Fruit fly (Drosophila melanogaster) whole organism, embryonic: ENCODE results near the gene wit.

Source experiments
- Bdp1 ChIP-seq: fragments of 200-800 bp; sonication (Bioruptor generic); optimal IDR thresholded peaks from 3 replicates; lab custom pipeline; 2016; ENCODE audit warnings: missing biosample characterization, missing genetic modification characterization
- Bgb ChIP-seq: fragments of 200-800 bp; sonication (Bioruptor generic); IDR thresholded peaks from 2 replicates; pipeline ENCODE4 v1.3.6; 2022; ENCODE audit warnings: missing biosample characterization, missing genetic modification characterization; ENCODE audit not compliant: partially characterized antibody
- C15 ChIP-seq: fragments of 200-800 bp; sonication (Bioruptor generic); IDR thresholded peaks from 3 replicates; pipeline ENCODE4 v1.3.6; 2022; ENCODE audit warnings: missing biosample characterization, missing genetic modification characterization
- CG11456 ChIP-seq: fragments of 200-800 bp; sonication (Bioruptor generic); IDR thresholded peaks from 3 replicates; pipeline ENCODE4 v1.3.6; 2022; ENCODE audit warnings: missing biosample characterization, missing genetic modification characterization
- CG11560 ChIP-seq: fragments of 200-800 bp; sonication (Bioruptor generic); IDR thresholded peaks from 3 replicates; pipeline ENCODE4 v1.3.6; 2022; ENCODE audit warnings: missing biosample characterization, missing genetic modification characterization
- CG12659 ChIP-seq: fragments of 200-800 bp; sonication (Bioruptor generic); optimal IDR thresholded peaks from 3 replicates; lab custom pipeline; 2017; ENCODE audit warnings: mild to moderate bottlenecking, missing biosample characterization, missing genetic modification reagents, missing genetic modification characterization
- CG13424 ChIP-seq: fragments of 200-800 bp; sonication (Bioruptor generic); optimal IDR thresholded peaks from 2 replicates; lab custom pipeline; 2019; ENCODE audit warnings: missing biosample characterization, mild to moderate bottlenecking, missing genetic modification characterization, moderate library complexity
- CG15073 ChIP-seq: fragments of 200-800 bp; sonication (Bioruptor generic); optimal IDR thresholded peaks from 2 replicates; lab custom pipeline; 2016; ENCODE audit warnings: missing biosample characterization, missing genetic modification characterization
- CG15269 ChIP-seq: fragments of 200-800 bp; sonication (Bioruptor generic); optimal IDR thresholded peaks from 2 replicates; lab custom pipeline; 2018; ENCODE audit warnings: missing biosample characterization, mild to moderate bottlenecking, missing genetic modification characterization, moderate library complexity
- CG18262 ChIP-seq: fragments of 200-800 bp; optimal IDR thresholded peaks from 3 replicates; lab custom pipeline; 2019; ENCODE audit warnings: missing biosample characterization, mild to moderate bottlenecking, missing genetic modification characterization, moderate library complexity
- CG31388 ChIP-seq: fragments of 200-800 bp; sonication (Bioruptor generic); optimal IDR thresholded peaks from 2 replicates; lab custom pipeline; 2016; ENCODE audit warnings: missing biosample characterization, missing genetic modification characterization
- CG3163 ChIP-seq: fragments of 200-800 bp; sonication (Bioruptor generic); optimal IDR thresholded peaks from 3 replicates; lab custom pipeline; 2016; ENCODE audit warnings: missing biosample characterization, missing genetic modification characterization
- Dll ChIP-seq: fragments of 200-800 bp; sonication (Bioruptor generic); IDR thresholded peaks from 4 replicates; pipeline ENCODE4 v1.3.6; 2022; ENCODE audit warnings: missing biosample characterization, missing genetic modification characterization; ENCODE audit not compliant: partially characterized antibody
- Hey ChIP-seq: fragments of 200-800 bp; sonication (Bioruptor generic); optimal IDR thresholded peaks from 3 replicates; lab custom pipeline; 2018; ENCODE audit warnings: missing biosample characterization, mild to moderate bottlenecking, missing genetic modification characterization
- Hr3 ChIP-seq: fragments of 200-800 bp; sonication (Bioruptor generic); optimal IDR thresholded peaks from 3 replicates; lab custom pipeline; 2016; ENCODE audit warnings: missing biosample characterization, missing genetic modification characterization
- Jarid2 ChIP-seq: fragments of 200-800 bp; sonication (Bioruptor generic); optimal IDR thresholded peaks from 3 replicates; lab custom pipeline; 2017; ENCODE audit warnings: mild to moderate bottlenecking, missing biosample characterization, missing genetic modification reagents, missing genetic modification characterization
- Med ChIP-seq: fragments of 200-800 bp; sonication (Bioruptor generic); peaks from one replicate; lab custom pipeline; 2016; ENCODE audit warnings: missing biosample characterization, missing genetic modification characterization, mild to moderate bottlenecking, inconsistent platforms, moderate library complexity
- Oaz ChIP-seq: fragments of 200-800 bp; sonication (Bioruptor generic); IDR thresholded peaks from 2 replicates; pipeline ENCODE4 v1.3.6; 2022; ENCODE audit warnings: missing biosample characterization, missing genetic modification characterization
- Trl ChIP-seq, 3 experiments: fragments of >200 bp in 2 of 3; fragments of 200-800 bp in 1 of 3; sonication (Bioruptor generic) in 1 of 3; optimal IDR thresholded peaks; 2 replicates in 1 of 3; 3 replicates in 2 of 3; lab custom pipeline; 2016 to 2017; ENCODE audit warnings: missing biosample characterization in 1 of 3, missing genetic modification characterization in 1 of 3
- abd-A ChIP-seq: fragments of 200-800 bp; sonication (Bioruptor generic); optimal IDR thresholded peaks from 3 replicates; lab custom pipeline; 2019; ENCODE audit warnings: missing biosample characterization, mild to moderate bottlenecking, missing genetic modification characterization, moderate library complexity
- bowl ChIP-seq: fragments of 200-800 bp; sonication (Bioruptor generic); IDR thresholded peaks from 2 replicates; pipeline ENCODE4 v1.3.6; 2022; ENCODE audit warnings: missing biosample characterization, missing genetic modification characterization
- cg ChIP-seq: fragments of 200-800 bp; sonication (Bioruptor generic); optimal IDR thresholded peaks from 3 replicates; lab custom pipeline; 2019; ENCODE audit warnings: missing biosample characterization, mild to moderate bottlenecking, missing genetic modification characterization, moderate library complexity
- ci ChIP-seq: fragments of 200-800 bp; sonication (Bioruptor generic); IDR thresholded peaks from 3 replicates; pipeline ENCODE4 v1.3.6; 2022; ENCODE audit warnings: missing biosample characterization, missing genetic modification characterization
- crc ChIP-seq: fragments of 200-800 bp; sonication (Bioruptor generic); optimal IDR thresholded peaks from 2 replicates; lab custom pipeline; 2016; ENCODE audit warnings: missing biosample characterization, missing genetic modification characterization
- croc ChIP-seq: fragments of 200-800 bp; sonication (Bioruptor generic); conservative IDR thresholded peaks from 3 replicates; pipeline ENCODE4 v1.3.6; 2022; ENCODE audit warnings: missing biosample characterization, missing genetic modification characterization
- crol ChIP-seq: fragments of 200-800 bp; sonication (Bioruptor generic); IDR thresholded peaks from 2 replicates; pipeline ENCODE4 v1.3.6; 2022; ENCODE audit warnings: missing biosample characterization, missing genetic modification characterization
- grn ChIP-seq: fragments of 200-800 bp; sonication (Bioruptor generic); optimal IDR thresholded peaks from 3 replicates; lab custom pipeline; 2017; ENCODE audit warnings: missing biosample characterization, missing genetic modification characterization
- kni ChIP-seq: fragments of 200-800 bp; sonication (Bioruptor generic); optimal IDR thresholded peaks from 3 replicates; lab custom pipeline; 2017; ENCODE audit warnings: mild to moderate bottlenecking, missing biosample characterization, missing genetic modification reagents, missing genetic modification characterization
- lov ChIP-seq, 2 experiments: fragments of 200-800 bp in 1 of 2; fragments of >200 bp in 1 of 2; sonication (Bioruptor generic) in 1 of 2; IDR thresholded peaks in 1 of 2; optimal IDR thresholded peaks in 1 of 2; 2 replicates in 1 of 2; 3 replicates in 1 of 2; pipeline versions ENCODE4 v1.3.6 to Lab custom; 2017 to 2022; ENCODE audit warnings: missing biosample characterization in 1 of 2, missing genetic modification characterization in 1 of 2
- mam ChIP-seq: fragments of 200-800 bp; sonication (Bioruptor generic); optimal IDR thresholded peaks from 3 replicates; lab custom pipeline; 2016; ENCODE audit warnings: missing biosample characterization, missing genetic modification characterization
- mirr ChIP-seq: fragments of 200-800 bp; sonication (Bioruptor generic); optimal IDR thresholded peaks from 3 replicates; lab custom pipeline; 2018; ENCODE audit warnings: missing biosample characterization, mild to moderate bottlenecking, missing genetic modification characterization
- nerfin-1 ChIP-seq: fragments of 200-800 bp; sonication (Bioruptor generic); optimal IDR thresholded peaks from 3 replicates; lab custom pipeline; 2019; ENCODE audit warnings: missing biosample characterization, mild to moderate bottlenecking, missing genetic modification characterization, moderate library complexity
- oc ChIP-seq: fragments of 200-800 bp; sonication (Bioruptor generic); optimal IDR thresholded peaks from 2 replicates; lab custom pipeline; 2018; ENCODE audit warnings: missing biosample characterization, mild to moderate bottlenecking, missing genetic modification characterization, moderate library complexity
- onecut ChIP-seq: fragments of 200-800 bp; sonication (Bioruptor generic); IDR thresholded peaks from 2 replicates; pipeline ENCODE4 v1.3.6; 2022; ENCODE audit warnings: missing biosample characterization, missing genetic modification characterization
- org-1 ChIP-seq: fragments of 200-800 bp; sonication (Bioruptor generic); optimal IDR thresholded peaks from 2 replicates; lab custom pipeline; 2017; ENCODE audit warnings: missing biosample characterization, missing genetic modification characterization
- pros ChIP-seq: fragments of 200-800 bp; sonication (Bioruptor generic); optimal IDR thresholded peaks from 3 replicates; lab custom pipeline; 2019; ENCODE audit warnings: missing biosample characterization, mild to moderate bottlenecking, missing genetic modification characterization, moderate library complexity
- run ChIP-seq: fragments of 200-800 bp; sonication (Bioruptor generic); optimal IDR thresholded peaks from 3 replicates; lab custom pipeline; 2018; ENCODE audit warnings: missing biosample characterization, mild to moderate bottlenecking, missing genetic modification characterization
- sd ChIP-seq: fragments of 200-800 bp; sonication (Bioruptor generic); optimal IDR thresholded peaks from 3 replicates; lab custom pipeline; 2018; ENCODE audit warnings: missing biosample characterization, mild to moderate bottlenecking, missing genetic modification characterization, moderate library complexity
- sens ChIP-seq: fragments of 200-800 bp; sonication (Bioruptor generic); peaks from one replicate; lab custom pipeline; 2016; ENCODE audit warnings: missing biosample characterization, missing genetic modification characterization
- seq ChIP-seq: fragments of 200-800 bp; sonication (Bioruptor generic); IDR thresholded peaks from 2 replicates; pipeline ENCODE4 v1.3.6; 2022; ENCODE audit warnings: missing biosample characterization, missing genetic modification characterization
- shn ChIP-seq: fragments of 200-800 bp; sonication (Bioruptor generic); optimal IDR thresholded peaks from 3 replicates; lab custom pipeline; 2016; ENCODE audit warnings: missing biosample characterization, missing genetic modification characterization
- sim ChIP-seq: fragments of 200-800 bp; sonication (Bioruptor generic); IDR thresholded peaks from 2 replicates; pipeline ENCODE4 v1.3.6; 2022; ENCODE audit warnings: missing biosample characterization, missing genetic modification characterization
- slou ChIP-seq: fragments of 200-800 bp; sonication (Bioruptor generic); optimal IDR thresholded peaks from 3 replicates; lab custom pipeline; 2016; ENCODE audit warnings: missing biosample characterization, missing genetic modification characterization
- so ChIP-seq: fragments of 200-800 bp; sonication (Bioruptor generic); IDR thresholded peaks from 3 replicates; pipeline ENCODE4 v1.3.6; 2022; ENCODE audit warnings: missing biosample characterization, missing genetic modification characterization
- sob ChIP-seq: fragments of 200-800 bp; sonication (Bioruptor generic); IDR thresholded peaks from 2 replicates; pipeline ENCODE4 v1.3.6; 2022; ENCODE audit warnings: missing biosample characterization, missing genetic modification characterization
- sqz ChIP-seq: fragments of 200-800 bp; sonication (Bioruptor generic); optimal IDR thresholded peaks from 3 replicates; lab custom pipeline; 2018; ENCODE audit warnings: missing biosample characterization, mild to moderate bottlenecking, missing genetic modification characterization
- sr ChIP-seq: fragments of 200-800 bp; sonication (Bioruptor generic); IDR thresholded peaks from 3 replicates; pipeline ENCODE4 v1.3.6; 2022; ENCODE audit warnings: missing biosample characterization, missing genetic modification characterization
- vnd ChIP-seq: fragments of 200-800 bp; sonication (Bioruptor generic); IDR thresholded peaks from 3 replicates; pipeline ENCODE4 v1.3.6; 2022; ENCODE audit warnings: missing biosample characterization, missing genetic modification characterization; ENCODE audit not compliant: partially characterized antibody
- zen2 ChIP-seq: fragments of 200-800 bp; sonication (Bioruptor generic); IDR thresholded peaks from 3 replicates; pipeline ENCODE4 v1.3.6; 2022; ENCODE audit warnings: missing biosample characterization, missing genetic modification characterization; ENCODE audit not compliant: partially characterized antibody

wit gene

dm6 chr3L:4080278-4080677, 8.8 kb upstream of the wit start (continued):
- TF ChIP-seq CG18262 (tag; lab: Kevin White, UChicago) (peak; percentile 28), CG15269 (tag; lab: Kevin White, UChicago) (no peak), sens (GFP tag; lab: Kevin White, UChicago) (peak; percentile 83), Hr3 (no peak)
- TF ChIP-seq, all 482 proteins: peak for 28

- TF ChIP-seq oc (tag; lab: Kevin White, UChicago) (peak; percentile 40), shn (GFP tag; lab: Kevin White, UChicago) (no peak), mirr (peak; percentile 49), sr (0 out of 3 replicates have a peak, but pooled peaks have one; percentile 25), sqz (peak; percentile 85), vnd (GFP tag; lab: Robert Waterston, UW) (no peak), sd (tag; lab: Kevin White, UChicago) (peak; percentile 2), C15 (no peak), run (peak; percentile 77), sim (no peak), Oaz (GFP tag; lab: Robert Waterston, UW) (peak; percentile 30; the same call in 1 of the 2 replicates), crol (GFP tag; lab: Robert Waterston, UW) (0 out of 2 replicates have a peak, but pooled peaks have one; percentile 25), seq (GFP tag; lab: Robert Waterston, UW) (peak; percentile 39; the same call in 1 of the 2 replicates), Hey (peak; percentile 88), CG11560 (no peak), kni (GFP tag; lab: Kevin White, UChicago) (peak; percentile 11), abd-A (tag; lab: Kevin White, UChicago) (peak; percentile 94), nerfin-1 (tag; lab: Kevin White, UChicago) (peak; percentile 65), CG11456 (0 out of 3 replicates have a peak, but pooled peaks have one; percentile 35), slou (GFP tag; lab: Kevin White, UChicago) (no peak), croc (GFP tag; lab: Robert Waterston, UW) (no peak), pros (peak; percentile 83), lov (optimal IDR thresholded peaks at IDR 0.05; lab: Kevin White, UChicago) (no peak), lov (GFP tag; IDR thresholded peaks at IDR 0.05; lab: Robert Waterston, UW) (0 out of 3 replicates have a peak, but pooled peaks have one; percentile 10), cg (peak; percentile 5)
- TF ChIP-seq, all 482 proteins: peak for 17
These were observed 5.4 kb upstream of the wit start for dm6 chr3L:4076907-4077306.

dm6 chr3L:4073755-4074154, 2.2 kb upstream of the wit start, which contains the start of gene Faa:
TSS of gene Faa (minus strand) at chr3L:4073954.
- TF ChIP-seq zen2 (0 out of 3 replicates have a peak, but pooled peaks have one; percentile 22), Med (GFP tag; lab: Kevin White, UChicago) (peak; percentile 42), Bgb (GFP tag; lab: Robert Waterston, UW) (0 out of 2 replicates have a peak, but pooled peaks have one; percentile 28), Dll (GFP tag; lab: Robert Waterston, UW) (0 out of 4 replicates have a peak, but pooled peaks have one; percentile 21), bowl (GFP tag; lab: Robert Waterston, UW) (no peak), CG15073 (GFP tag; lab: Kevin White, UChicago) (no peak), mam (GFP tag; lab: Kevin White, UChicago) (no peak), grn (GFP tag; lab: Kevin White, UChicago) (no peak), ci (GFP tag; lab: Robert Waterston, UW) (peak; percentile 32; the same call in 1 of the 3 replicates), Jarid2 (GFP tag; lab: Kevin White, UChicago) (peak; percentile 75), Bdp1 (GFP tag; lab: Kevin White, UChicago) (no peak), Trl (optimal IDR thresholded peaks at IDR 0.05; lab: Kevin White, UChicago) (peak; percentile 50 to 55), Trl (GFP tag; optimal IDR thresholded peaks at IDR 0.05; lab: Kevin White, UChicago) (no peak), crc (GFP tag; lab: Kevin White, UChicago) (no peak), CG31388 (GFP tag; lab: Kevin White, UChicago) (no peak), CG12659 (GFP tag; lab: Kevin White, UChicago) (no peak), so (no peak), CG3163 (GFP tag; lab: Kevin White, UChicago) (peak; percentile 88), org-1 (GFP tag; lab: Kevin White, UChicago) (no peak), CG13424 (tag; lab: Kevin White, UChicago) (no peak), sob (peak; percentile 36; the same call in 1 of the 2 replicates), onecut (peak; percentile 62)
